Worm (Caenorhabditis elegans) whole organism, L2 larva: ENCODE data around the gene F41B5.1.
A peak's percentile ranks its signal among the peaks of the same experiment; 100 is the strongest.

Source experiments
- C34F6.9 ChIP-seq: fragments of 150-350 bp; optimal IDR thresholded peaks from 2 replicates; lab custom pipeline; 2014; ENCODE audit warnings: missing biosample characterization, missing genetic modification characterization
- F13H6.1 ChIP-seq: sonication (generic microtip); optimal IDR thresholded peaks from 2 replicates; lab custom pipeline; 2016; ENCODE audit warnings: missing genetic modification characterization, missing compliant biosample characterization
- Y55F3AM.14 ChIP-seq: fragments of 200-800 bp; sonication (Bioruptor generic); optimal IDR thresholded peaks from 2 replicates; lab custom pipeline; 2018; ENCODE audit warnings: mild to moderate bottlenecking, missing genetic modification characterization, missing compliant biosample characterization
- alr-1 ChIP-seq: fragments of 150-350 bp; optimal IDR thresholded peaks from 2 replicates; lab custom pipeline; 2014; ENCODE audit warnings: missing biosample characterization, missing genetic modification characterization
- aly-2 ChIP-seq: fragments of 150-350 bp; optimal IDR thresholded peaks from 2 replicates; lab custom pipeline; 2014; ENCODE audit warnings: missing biosample characterization, missing genetic modification characterization
- ama-1 ChIP-seq: fragments of 150-350 bp; optimal IDR thresholded peaks from 2 replicates; lab custom pipeline; 2018; ENCODE audit warnings: inconsistent platforms
- blmp-1 ChIP-seq: sonication (generic microtip); optimal IDR thresholded peaks from 2 replicates; lab custom pipeline; 2017; ENCODE audit warnings: missing genetic modification characterization, mild to moderate bottlenecking, missing compliant biosample characterization, antibody characterized with exemption, moderate library complexity; ENCODE audit not compliant: insufficient read depth
- ceh-82 ChIP-seq: fragments of 150-350 bp; optimal IDR thresholded peaks from 2 replicates; lab custom pipeline; 2014; ENCODE audit warnings: missing biosample characterization, missing genetic modification characterization
- crh-2 ChIP-seq: sonication (generic microtip); optimal IDR thresholded peaks from 2 replicates; lab custom pipeline; 2017; ENCODE audit warnings: missing biosample characterization, missing genetic modification characterization
- dmd-4 ChIP-seq: sonication (generic microtip); optimal IDR thresholded peaks from 2 replicates; lab custom pipeline; 2017; ENCODE audit warnings: missing biosample characterization, missing genetic modification characterization
- egl-27 ChIP-seq: sonication (generic microtip); optimal IDR thresholded peaks from 3 replicates; lab custom pipeline; 2017; ENCODE audit warnings: missing biosample characterization, missing genetic modification reagents, missing genetic modification characterization
- elt-1 ChIP-seq: fragments of 150-350 bp; optimal IDR thresholded peaks from 2 replicates; lab custom pipeline; 2014; ENCODE audit warnings: missing biosample characterization, missing genetic modification characterization
- fos-1 ChIP-seq: fragments of 150-350 bp; optimal IDR thresholded peaks from 2 replicates; lab custom pipeline; 2014; ENCODE audit warnings: missing biosample characterization, missing genetic modification characterization
- gmeb-1 ChIP-seq: fragments of 150-350 bp; optimal IDR thresholded peaks from 2 replicates; lab custom pipeline; 2014; ENCODE audit warnings: missing biosample characterization, missing genetic modification characterization
- lin-11 ChIP-seq: fragments of 150-350 bp; sonication (generic microtip); optimal IDR thresholded peaks from 2 replicates; lab custom pipeline; 2014; ENCODE audit warnings: missing biosample characterization, missing genetic modification characterization, inconsistent platforms, mixed read lengths
- lin-13 ChIP-seq: fragments of 150-350 bp; optimal IDR thresholded peaks from 2 replicates; lab custom pipeline; 2014; ENCODE audit warnings: missing biosample characterization, missing genetic modification reagents, missing genetic modification characterization
- lsy-2 ChIP-seq, 2 experiments: fragments of 150-350 bp in 1 of 2; sonication (generic microtip) in 1 of 2; optimal IDR thresholded peaks; 2 replicates each; lab custom pipeline; 2014 to 2017; ENCODE audit warnings: missing biosample characterization in 2 of 2, missing genetic modification characterization in 2 of 2
- mab-5 ChIP-seq: fragments of 150-350 bp; optimal IDR thresholded peaks from 2 replicates; lab custom pipeline; 2014; ENCODE audit warnings: missing biosample characterization, missing genetic modification characterization
- mbf-1 ChIP-seq: sonication (generic microtip); optimal IDR thresholded peaks from 2 replicates; lab custom pipeline; 2017; ENCODE audit warnings: missing biosample characterization, missing genetic modification characterization
- mdl-1 ChIP-seq, 2 experiments: fragments of 150-350 bp in 1 of 2; sonication (generic microtip) in 1 of 2; optimal IDR thresholded peaks; 2 replicates each; lab custom pipeline; 2017; ENCODE audit warnings: missing biosample characterization in 2 of 2, missing genetic modification characterization in 2 of 2
- nhr-10 ChIP-seq: sonication (generic microtip); optimal IDR thresholded peaks from 2 replicates; lab custom pipeline; 2017; ENCODE audit warnings: missing biosample characterization, missing genetic modification characterization
- nhr-11 ChIP-seq: fragments of 150-350 bp; optimal IDR thresholded peaks from 2 replicates; lab custom pipeline; 2014; ENCODE audit warnings: missing biosample characterization, missing genetic modification characterization
- nhr-12 ChIP-seq: fragments of 150-350 bp; optimal IDR thresholded peaks from 2 replicates; lab custom pipeline; 2014; ENCODE audit warnings: missing biosample characterization, missing genetic modification characterization
- nhr-129 ChIP-seq: fragments of 150-350 bp; optimal IDR thresholded peaks from 2 replicates; lab custom pipeline; 2014; ENCODE audit warnings: missing biosample characterization, missing genetic modification characterization
- nhr-21 ChIP-seq: fragments of 150-350 bp; optimal IDR thresholded peaks from 2 replicates; lab custom pipeline; 2014; ENCODE audit warnings: missing biosample characterization, missing genetic modification characterization
- nhr-237 ChIP-seq: fragments of 150-350 bp; optimal IDR thresholded peaks from 2 replicates; lab custom pipeline; 2014; ENCODE audit warnings: missing biosample characterization, missing genetic modification characterization
- nhr-25 ChIP-seq: fragments of 150-350 bp; sonication (generic microtip); optimal IDR thresholded peaks from 3 replicates; lab custom pipeline; 2014; ENCODE audit warnings: missing biosample characterization, missing genetic modification characterization
- nhr-6 ChIP-seq: fragments of 150-350 bp; optimal IDR thresholded peaks from 2 replicates; lab custom pipeline; 2014; ENCODE audit warnings: missing biosample characterization, missing genetic modification characterization
- peb-1 ChIP-seq: fragments of 150-350 bp; optimal IDR thresholded peaks from 2 replicates; lab custom pipeline; 2014; ENCODE audit warnings: missing biosample characterization, missing genetic modification characterization
- sem-4 ChIP-seq: fragments of 150-350 bp; optimal IDR thresholded peaks from 2 replicates; lab custom pipeline; 2014; ENCODE audit warnings: missing biosample characterization, missing genetic modification reagents, missing genetic modification characterization
- skn-1 ChIP-seq: sonication (generic microtip); optimal IDR thresholded peaks from 2 replicates; lab custom pipeline; 2017; ENCODE audit warnings: missing biosample characterization, missing genetic modification characterization
- sma-9 ChIP-seq, 2 experiments: fragments of 150-350 bp in 1 of 2; sonication (generic microtip) in 1 of 2; optimal IDR thresholded peaks; 2 replicates each; lab custom pipeline; 2014 to 2016; ENCODE audit warnings: missing genetic modification characterization in 2 of 2, mild to moderate bottlenecking in 1 of 2, missing biosample characterization in 1 of 2, missing compliant biosample characterization in 1 of 2, missing genetic modification reagents in 1 of 2, moderate library complexity in 1 of 2
- snpc-4 ChIP-seq: fragments of 150-350 bp; optimal IDR thresholded peaks from 2 replicates; lab custom pipeline; 2014; ENCODE audit warnings: missing biosample characterization, missing genetic modification characterization
- unc-39 ChIP-seq: fragments of 150-350 bp; optimal IDR thresholded peaks from 2 replicates; lab custom pipeline; 2014; ENCODE audit warnings: missing biosample characterization, missing genetic modification characterization
- unc-55 ChIP-seq: fragments of 150-350 bp; sonication (generic microtip); optimal IDR thresholded peaks from 3 replicates; lab custom pipeline; 2014; ENCODE audit warnings: missing biosample characterization, missing genetic modification reagents, missing genetic modification characterization

The F41B5.1 gene

ce11 chrV:2249310-2249709 lies 6.0 kb upstream of the F41B5.1 start, which contains the start of gene cyp-33C6:
cyp-33C6 (minus strand) TSS chrV:2249410.
- TF ChIP-seq blmp-1 (tag; lab: Kevin White, UChicago), result no peak
- TF ChIP-seq C34F6.9, result no peak
- TF ChIP-seq nhr-12, result no peak
- TF ChIP-seq nhr-11 (tag; lab: Kevin White, UChicago), result no peak
- no peak for TF ChIP-seq ceh-82 (tag; lab: Kevin White, UChicago)
- no peak for TF ChIP-seq lsy-2 (tag; optimal IDR thresholded peaks at IDR 0.05; lab: Kevin White, UChicago)
- TF ChIP-seq nhr-10 (tag; lab: Kevin White, UChicago), result no peak
- no peak for TF ChIP-seq sem-4 (tag; lab: Kevin White, UChicago)
- no peak for TF ChIP-seq nhr-129 (tag; lab: Kevin White, UChicago)
- no peak for TF ChIP-seq nhr-237 (tag; lab: Kevin White, UChicago)

- TF ChIP-seq blmp-1 (tag; lab: Kevin White, UChicago) (no peak), skn-1 (tag; lab: Kevin White, UChicago) (peak; percentile 10), gmeb-1 (tag; lab: Kevin White, UChicago) (peak; percentile 35), lin-13 (GFP tag; lab: Kevin White, UChicago) (no peak), F13H6.1 (tag; lab: Kevin White, UChicago) (no peak), nhr-6 (tag; lab: Kevin White, UChicago) (no peak), crh-2 (tag; lab: Kevin White, UChicago) (peak; percentile 46), egl-27 (tag; lab: Kevin White, UChicago) (no peak), lin-11 (tag; lab: Kevin White, UChicago) (no peak), fos-1 (tag; lab: Kevin White, UChicago) (peak; percentile 81), sma-9 (GFP tag; optimal IDR thresholded peaks at IDR 0.05; lab: Kevin White, UChicago) (peak; percentile 64), sma-9 (tag; optimal IDR thresholded peaks at IDR 0.05; lab: Kevin White, UChicago) (no peak), mab-5 (no peak), nhr-10 (tag; lab: Kevin White, UChicago) (no peak), C34F6.9 (peak; percentile 17), aly-2 (tag; lab: Kevin White, UChicago) (no peak), nhr-129 (tag; lab: Kevin White, UChicago) (peak; percentile 59), unc-55 (GFP tag; lab: Kevin White, UChicago) (no peak)
- TF ChIP-seq, all 48 proteins: peak for 7
Measured at ce11 chrV:2250126-2250590, 5.2 kb upstream of the F41B5.1 start, which contains the start of gene cyp-33C7. cyp-33C7 (plus strand) TSS chrV:2250540.

DNA sequence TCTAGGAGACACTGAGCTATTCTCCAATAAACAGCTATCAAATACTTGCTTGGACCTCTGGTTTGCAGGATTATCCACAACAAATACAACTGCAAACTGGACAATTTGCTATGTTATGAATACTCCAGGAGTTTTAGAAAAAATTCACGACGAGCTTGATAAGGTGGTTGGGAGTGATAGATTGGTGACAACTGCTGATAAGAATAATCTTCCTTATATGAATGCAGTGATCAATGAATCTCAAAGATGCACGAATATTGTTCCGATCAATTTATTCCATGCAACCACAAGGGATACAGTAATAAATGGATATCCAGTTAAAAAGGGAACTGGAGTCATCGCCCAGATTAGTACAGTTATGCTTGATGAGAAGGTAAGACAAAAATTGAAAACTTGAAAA lies 3.6 kb upstream of the F41B5.1 start:
- TF ChIP-seq elt-1 (tag; lab: Kevin White, UChicago), result no peak
- TF ChIP-seq fos-1 (tag; lab: Kevin White, UChicago), result peak; percentile 11

- TF ChIP-seq mab-5 (no peak), ama-1 (no peak), lsy-2 (tag; optimal IDR thresholded peaks at IDR 0.05; lab: Kevin White, UChicago) (no peak), mdl-1 (tag; optimal IDR thresholded peaks at IDR 0.05; lab: Kevin White, UChicago) (no peak), snpc-4 (tag; lab: Kevin White, UChicago) (no peak), nhr-10 (tag; lab: Kevin White, UChicago) (no peak), unc-39 (tag; lab: Kevin White, UChicago) (no peak), nhr-11 (tag; lab: Kevin White, UChicago) (no peak), sma-9 (GFP tag; optimal IDR thresholded peaks at IDR 0.05; lab: Kevin White, UChicago) (no peak), sma-9 (tag; optimal IDR thresholded peaks at IDR 0.05; lab: Kevin White, UChicago) (no peak), C34F6.9 (no peak), dmd-4 (no peak), unc-55 (GFP tag; lab: Kevin White, UChicago) (no peak), aly-2 (tag; lab: Kevin White, UChicago) (no peak), elt-1 (tag; lab: Kevin White, UChicago) (no peak), Y55F3AM.14 (GFP tag; lab: Kevin White, UChicago) (no peak), nhr-25 (tag; lab: Kevin White, UChicago) (no peak)
Measured at ce11 chrV:2254553-2255124, 694 bp upstream of the F41B5.1 start, which contains the start of gene str-253. str-253 (minus strand) TSS chrV:2254603.

DNA sequence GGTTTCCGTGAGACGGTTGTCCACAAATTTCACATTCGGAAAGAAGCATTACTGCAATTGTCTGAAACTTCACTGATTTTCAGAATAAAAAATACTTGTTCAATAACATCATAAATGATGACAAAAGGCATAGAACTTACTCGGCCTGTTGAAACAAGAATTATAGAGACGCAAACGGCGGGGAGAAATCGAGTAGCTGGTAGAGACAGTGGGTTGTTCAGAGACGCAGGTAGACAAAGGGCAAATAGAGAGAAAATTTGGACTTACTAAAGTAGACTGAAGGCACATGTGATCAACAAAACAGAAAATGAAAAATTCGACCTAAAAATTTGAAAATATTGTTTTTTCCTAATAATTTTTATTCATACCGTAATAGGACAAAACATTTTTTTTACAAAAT lies 4.4 kb downstream of the F41B5.1 start, which contains the start of gene nhr-182:
TSS of gene nhr-182 (minus strand) at position 178 of the 400 bp plus-strand sequence.
- TF ChIP-seq alr-1 (tag; lab: Kevin White, UChicago) (no peak), nhr-129 (tag; lab: Kevin White, UChicago) (peak; percentile 28), C34F6.9 (peak; percentile 27), mbf-1 (tag; lab: Kevin White, UChicago) (no peak), unc-55 (GFP tag; lab: Kevin White, UChicago) (no peak), snpc-4 (tag; lab: Kevin White, UChicago) (no peak), skn-1 (tag; lab: Kevin White, UChicago) (peak; percentile 86), fos-1 (tag; lab: Kevin White, UChicago) (peak; percentile 18), nhr-21 (no peak), lsy-2 (tag; optimal IDR thresholded peaks at IDR 0.05; lab: Kevin White, UChicago) (peak in 1 of 2 experiments; percentile 28), crh-2 (tag; lab: Kevin White, UChicago) (peak; percentile 49), peb-1 (tag; lab: Kevin White, UChicago) (no peak), F13H6.1 (tag; lab: Kevin White, UChicago) (peak; percentile 6), sma-9 (GFP tag; optimal IDR thresholded peaks at IDR 0.05; lab: Kevin White, UChicago) (peak; percentile 19), sma-9 (tag; optimal IDR thresholded peaks at IDR 0.05; lab: Kevin White, UChicago) (no peak)
